Worm (Caenorhabditis elegans): ENCODE results near the gene F11C1.1.

Gene F11C1.1

ce11 chrX:12975595-12976089, 14.7 kb downstream of the F11C1.1 start, which contains the start of gene ppk-3 (continued):
- TF ChIP-seq aptf-2 (GFP tag; conservative IDR thresholded peaks at IDR 0.05), result no peak
- TF ChIP-seq C17E4.6 (GFP tag; IDR thresholded peaks at IDR 0.05), result no peak
- TF ChIP-seq D2030.7 (GFP tag; IDR thresholded peaks at IDR 0.05), result no peak
- no peak for TF ChIP-seq lsl-1 (GFP tag; optimal IDR thresholded peaks at IDR 0.05)
- TF ChIP-seq rec-8 (tag; optimal IDR thresholded peaks at IDR 0.05), result no peak
- TF ChIP-seq hlh-12 (tag; optimal IDR thresholded peaks at IDR 0.05), result no peak
- no peak for TF ChIP-seq F57A8.1 (GFP tag; optimal IDR thresholded peaks at IDR 0.05)
- peak; percentile 72 for TF ChIP-seq dox-1 (GFP tag; IDR thresholded peaks at IDR 0.05)
- no peak for TF ChIP-seq ztf-18 (tag; optimal IDR thresholded peaks at IDR 0.05)
- no peak for TF ChIP-seq ztf-26 (tag; optimal IDR thresholded peaks at IDR 0.05)
- peak; percentile 9 for TF ChIP-seq tbp1 (GFP tag; optimal IDR thresholded peaks at IDR 0.05)
- 0 out of 2 replicates have a peak, but pooled peaks have one; percentile 32 for TF ChIP-seq pbrm-1 (GFP tag; IDR thresholded peaks at IDR 0.05)
- TF ChIP-seq tlf-1 (GFP tag; optimal IDR thresholded peaks at IDR 0.05), result no peak
- TF ChIP-seq efl-1 (GFP tag; optimal IDR thresholded peaks at IDR 0.05), result peak; percentile 62
- 0 out of 2 replicates have a peak, but pooled peaks have one; percentile 27 for TF ChIP-seq K11D2.4 (GFP tag; IDR thresholded peaks at IDR 0.05)
- TF ChIP-seq him-1 (tag; optimal IDR thresholded peaks at IDR 0.05), result no peak
- no peak for TF ChIP-seq pha-4 (tag; optimal IDR thresholded peaks at IDR 0.05)
- TF ChIP-seq sdz-38 (tag; optimal IDR thresholded peaks at IDR 0.05), result no peak
- TF ChIP-seq tbx-9 (tag; optimal IDR thresholded peaks at IDR 0.05; ENCODE audit: borderline replicate concordance), result no peak
- TF ChIP-seq F33H1.4 (GFP tag; IDR thresholded peaks at IDR 0.05), result no peak
- TF ChIP-seq nhr-27 (tag; optimal IDR thresholded peaks at IDR 0.05), result no peak
- 0 out of 2 replicates have a peak, but pooled peaks have one; percentile 12 for TF ChIP-seq attf-3 (GFP tag; conservative IDR thresholded peaks at IDR 0.05)
- no peak for TF ChIP-seq egrh-3 (GFP tag; IDR thresholded peaks at IDR 0.05)
- no peak for TF ChIP-seq ceh-100 (GFP tag; IDR thresholded peaks at IDR 0.05)
- TF ChIP-seq fkh-3 (tag; optimal IDR thresholded peaks at IDR 0.05), result no peak
- no peak for TF ChIP-seq nfyb-1 (GFP tag; IDR thresholded peaks at IDR 0.05)
- no peak for TF ChIP-seq C06A6.2 (GFP tag; conservative IDR thresholded peaks at IDR 0.05)
- TF ChIP-seq mxl-1 (tag; optimal IDR thresholded peaks at IDR 0.05), result no peak
- TF ChIP-seq ZK185.1 (tag; optimal IDR thresholded peaks at IDR 0.05; ENCODE audit: poor library complexity, severe bottlenecking), result no peak
- TF ChIP-seq athp-1 (tag; optimal IDR thresholded peaks at IDR 0.05), result no peak
- TF ChIP-seq lin-54 (GFP tag; optimal IDR thresholded peaks at IDR 0.05), result no peak
- peak; percentile 92 for TF ChIP-seq hmg-1.2 (GFP tag; IDR thresholded peaks at IDR 0.05)
- no peak for TF ChIP-seq Y79H2A.3 (GFP tag; conservative IDR thresholded peaks at IDR 0.05)
- no peak for TF ChIP-seq dpl-1 (GFP tag; optimal IDR thresholded peaks at IDR 0.05)
- TF ChIP-seq snpc-3.4 (tag; optimal IDR thresholded peaks at IDR 0.05), result no peak
- TF ChIP-seq mel-28 (tag; optimal IDR thresholded peaks at IDR 0.05; ENCODE audit: borderline replicate concordance), result no peak
- TF ChIP-seq F49E8.2 (tag; optimal IDR thresholded peaks at IDR 0.05; ENCODE audit: insufficient read depth), result no peak
- TF ChIP-seq Y53F4B.3 (GFP tag; IDR thresholded peaks at IDR 0.05), result no peak
- TF ChIP-seq lin-35 (GFP tag; optimal IDR thresholded peaks at IDR 0.05), result no peak
- TF ChIP-seq ets-4 (GFP tag; optimal IDR thresholded peaks at IDR 0.05), result no peak
- TF ChIP-seq hlh-26 (GFP tag; conservative IDR thresholded peaks at IDR 0.05), result no peak
- peak; percentile 22 for TF ChIP-seq nhr-80 (tag; optimal IDR thresholded peaks at IDR 0.05)
- no peak for TF ChIP-seq nhr-120 (GFP tag; IDR thresholded peaks at IDR 0.05)
- TF ChIP-seq let-526 (GFP tag; IDR thresholded peaks at IDR 0.05), result 0 out of 2 replicates have a peak, but pooled peaks have one; percentile 25
- TF ChIP-seq ztf-22 (GFP tag; optimal IDR thresholded peaks at IDR 0.05), result no peak
- TF ChIP-seq B0019.2 (GFP tag; conservative IDR thresholded peaks at IDR 0.05), result no peak
- no peak for TF ChIP-seq Y95B8A.8 (GFP tag; IDR thresholded peaks at IDR 0.05)
- no peak for TF ChIP-seq bed-2 (GFP tag; IDR thresholded peaks at IDR 0.05)

Data from whole organism, young adult.